Worm (Caenorhabditis elegans): ENCODE measurements around the gene tag-266.

Gene tag-266

DNA sequence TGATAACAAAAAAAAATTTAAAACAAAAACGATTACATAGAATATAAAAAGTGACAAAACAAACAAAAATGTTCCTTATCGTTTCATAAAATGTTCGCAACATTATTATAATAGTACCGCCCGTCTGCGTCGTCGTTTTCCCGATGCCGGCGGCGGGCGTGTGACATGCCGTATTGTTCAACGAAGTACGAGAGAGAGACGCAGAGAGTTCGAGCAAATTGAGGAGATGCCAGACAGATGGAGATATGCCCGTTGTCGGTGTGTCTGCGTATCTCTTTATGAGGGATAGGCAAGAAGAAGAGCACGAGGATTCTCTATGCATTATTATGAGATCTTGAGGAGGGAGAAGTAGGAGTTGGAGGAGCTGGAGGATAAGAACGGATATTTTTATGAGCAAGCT, 16.3 kb downstream of the tag-266 start (continued):
- TF ChIP-seq nhr-6 (tag; optimal IDR thresholded peaks at IDR 0.05) (peak; percentile 90), dve-1 (tag; optimal IDR thresholded peaks at IDR 0.05; ENCODE audit: insufficient read depth) (peak; percentile 99), dpl-1 (GFP tag; optimal IDR thresholded peaks at IDR 0.05) (peak; percentile 51), daf-12 (tag; optimal IDR thresholded peaks at IDR 0.05) (no peak), T26A8.4 (GFP tag; IDR thresholded peaks at IDR 0.05) (peak; percentile 66; the same call in 1 of the 2 replicates), ceh-20 (GFP tag; IDR thresholded peaks at IDR 0.05) (peak; percentile 86), hlh-11 (tag; optimal IDR thresholded peaks at IDR 0.05) (peak; percentile 99), php-3 (GFP tag; IDR thresholded peaks at IDR 0.05) (peak; percentile 93), lin-1 (GFP tag; IDR thresholded peaks at IDR 0.05) (peak; percentile 73; the same call in 1 of the 2 replicates), fkh-10 (GFP tag; optimal IDR thresholded peaks at IDR 0.05) (peak; percentile 25), hlh-30 (tag; optimal IDR thresholded peaks at IDR 0.05; ENCODE audit: insufficient read depth) (peak; percentile 98), jun-1 (tag; optimal IDR thresholded peaks at IDR 0.05) (peak; percentile 58)

DNA sequence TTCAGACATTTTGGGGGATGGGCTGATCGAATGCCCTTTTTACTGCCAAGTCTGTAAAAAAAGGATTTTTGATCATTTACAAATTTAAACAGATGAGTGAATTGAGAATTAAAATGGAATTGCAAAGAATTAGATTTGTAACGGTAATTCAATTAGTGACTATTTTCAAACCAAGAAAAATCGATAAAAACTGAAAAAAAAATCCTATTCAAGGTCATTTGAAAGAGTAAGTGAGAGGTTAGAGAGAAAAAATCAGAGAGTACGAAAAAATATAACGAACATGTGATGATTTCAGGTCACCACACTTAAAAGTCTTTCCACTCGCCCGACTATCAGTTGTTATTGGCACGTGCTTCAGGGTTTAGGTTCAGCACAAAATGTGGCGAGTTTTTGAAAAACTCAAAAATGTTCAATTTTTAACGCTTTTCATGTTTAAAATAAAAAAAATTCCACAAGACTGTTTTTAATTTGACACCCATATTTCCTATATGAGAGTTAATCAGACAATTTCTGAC, 19.8 kb downstream of the tag-266 start, which contains the start of gene T19C3.4:
Gene T19C3.4, minus strand, starts transcription at position 51 of the 515 bp plus-strand sequence.
- TF ChIP-seq pqm-1 (tag; optimal IDR thresholded peaks at IDR 0.05): no peak
- TF ChIP-seq zfp-2 (tag; optimal IDR thresholded peaks at IDR 0.05): no peak
- TF ChIP-seq mxl-2 (GFP tag; conservative IDR thresholded peaks at IDR 0.05): no peak
- no peak for TF ChIP-seq cey-2 (tag; optimal IDR thresholded peaks at IDR 0.05; ENCODE audit: borderline replicate concordance, insufficient read depth)
- peak in 1 of 2 experiments; percentile 22 for TF ChIP-seq lsy-2 (tag; optimal IDR thresholded peaks at IDR 0.05)
- TF ChIP-seq arid-1 (GFP tag; conservative IDR thresholded peaks at IDR 0.05): no peak
- TF ChIP-seq lin-38 (GFP tag; IDR thresholded peaks at IDR 0.05): no peak
- no peak for TF ChIP-seq daf-16 (GFP tag; optimal IDR thresholded peaks at IDR 0.05)
- peak; percentile 39 for TF ChIP-seq daf-16 (tag; optimal IDR thresholded peaks at IDR 0.05)
- peak; percentile 26; the same call in 1 of the 2 replicates for TF ChIP-seq mdt-29 (GFP tag; IDR thresholded peaks at IDR 0.05)
- peak in 1 of 2 experiments; percentile 63 for TF ChIP-seq mdl-1 (tag; optimal IDR thresholded peaks at IDR 0.05)
- TF ChIP-seq T26A8.4 (GFP tag; IDR thresholded peaks at IDR 0.05): no peak
- TF ChIP-seq egl-43 (GFP tag; IDR thresholded peaks at IDR 0.05): no peak
- no peak for TF ChIP-seq unc-130 (GFP tag; optimal IDR thresholded peaks at IDR 0.05)
- TF ChIP-seq fkh-10 (GFP tag; optimal IDR thresholded peaks at IDR 0.05): no peak
- no peak for TF ChIP-seq hif-1 (tag; optimal IDR thresholded peaks at IDR 0.05)
- TF ChIP-seq nhr-41 (GFP tag; IDR thresholded peaks at IDR 0.05): no peak
- TF ChIP-seq unc-39 (tag; optimal IDR thresholded peaks at IDR 0.05): no peak
- TF ChIP-seq spr-3 (GFP tag; optimal IDR thresholded peaks at IDR 0.05): no peak
- TF ChIP-seq mxl-3 (GFP tag; optimal IDR thresholded peaks at IDR 0.05): peak; percentile 11
- no peak for TF ChIP-seq ceh-82 (tag; optimal IDR thresholded peaks at IDR 0.05)
- TF ChIP-seq aha-1 (tag): peak; percentile 23
- no peak for TF ChIP-seq Y105C5A.15 (GFP tag; IDR thresholded peaks at IDR 0.05)
- TF ChIP-seq set-16 (GFP tag; IDR thresholded peaks at IDR 0.05): no peak
- no peak for TF ChIP-seq F49E8.2 (tag; optimal IDR thresholded peaks at IDR 0.05; ENCODE audit: borderline replicate concordance)
- peak; percentile 58 for TF ChIP-seq dve-1 (tag; optimal IDR thresholded peaks at IDR 0.05; ENCODE audit: insufficient read depth)
- TF ChIP-seq hlh-30 (tag; optimal IDR thresholded peaks at IDR 0.05; ENCODE audit: insufficient read depth): peak; percentile 87
- TF ChIP-seq mep-1 (tag; optimal IDR thresholded peaks at IDR 0.05): peak; percentile 19
- TF ChIP-seq nhr-25 (tag; optimal IDR thresholded peaks at IDR 0.05; ENCODE audit: borderline replicate concordance, insufficient read depth): no peak
- no peak for TF ChIP-seq daf-8 (GFP tag; IDR thresholded peaks at IDR 0.05)
- peak; percentile 56 for TF ChIP-seq hlh-11 (tag; optimal IDR thresholded peaks at IDR 0.05)
- TF ChIP-seq nhr-102 (tag; optimal IDR thresholded peaks at IDR 0.05): no peak
- TF ChIP-seq dmd-8 (GFP tag; IDR thresholded peaks at IDR 0.05): no peak
- no peak for TF ChIP-seq nhr-6 (tag; optimal IDR thresholded peaks at IDR 0.05)
- no peak for TF ChIP-seq F10B5.3 (tag; optimal IDR thresholded peaks at IDR 0.05)
- no peak for TF ChIP-seq dpl-1 (GFP tag; optimal IDR thresholded peaks at IDR 0.05)
- no peak for TF ChIP-seq lir-3 (tag; optimal IDR thresholded peaks at IDR 0.05)
- no peak for TF ChIP-seq pha-4 (GFP tag; IDR thresholded peaks at IDR 0.05)
- TF ChIP-seq pha-4 (tag; optimal IDR thresholded peaks at IDR 0.05): no peak
- no peak for TF ChIP-seq vab-7 (GFP tag; IDR thresholded peaks at IDR 0.05)
- TF ChIP-seq nhr-28 (tag; optimal IDR thresholded peaks at IDR 0.05): peak; percentile 73
- no peak for TF ChIP-seq fos-1 (tag; optimal IDR thresholded peaks at IDR 0.05)
- no peak for TF ChIP-seq ama-1 (optimal IDR thresholded peaks at IDR 0.05)

Measured in whole organism, L4 larva.